Fruit fly (Drosophila melanogaster) whole organism, adult: Measurements from ENCODE around the gene nero.

Experiments
- CG11617 ChIP-seq: fragments of 200-800 bp; sonication (Bioruptor generic); optimal IDR thresholded peaks from 2 replicates; lab custom pipeline; 2017; ENCODE audit warnings: mild to moderate bottlenecking, missing biosample characterization, missing genetic modification reagents, missing genetic modification characterization
- CG12768 ChIP-seq: fragments of 200-800 bp; sonication (Bioruptor generic); optimal IDR thresholded peaks from 2 replicates; lab custom pipeline; 2017; ENCODE audit warnings: missing biosample characterization, missing genetic modification characterization, mild to moderate bottlenecking, moderate library complexity, missing genetic modification reagents
- CG14711 ChIP-seq: fragments of 200-800 bp; sonication (Bioruptor generic); optimal IDR thresholded peaks from 2 replicates; lab custom pipeline; 2018; ENCODE audit warnings: missing biosample characterization, mild to moderate bottlenecking, missing genetic modification characterization, moderate library complexity
- CG33017 ChIP-seq: fragments of 200-800 bp; sonication (Bioruptor generic); optimal IDR thresholded peaks from 2 replicates; lab custom pipeline; 2018; ENCODE audit warnings: missing biosample characterization, mild to moderate bottlenecking, missing genetic modification characterization, moderate library complexity
- CG7101 ChIP-seq: fragments of 200-800 bp; sonication (Bioruptor generic); optimal IDR thresholded peaks from 2 replicates; lab custom pipeline; 2018; ENCODE audit warnings: missing biosample characterization, mild to moderate bottlenecking, missing genetic modification characterization, moderate library complexity
- Clk ChIP-seq: fragments of 200-800 bp; sonication (Bioruptor generic); optimal IDR thresholded peaks from 2 replicates; lab custom pipeline; 2017; ENCODE audit warnings: missing biosample characterization, missing genetic modification characterization
- Hr96 ChIP-seq: fragments of 200-800 bp; sonication (Bioruptor generic); optimal IDR thresholded peaks from 2 replicates; lab custom pipeline; 2016; ENCODE audit warnings: missing biosample characterization, missing genetic modification characterization
- bab1 ChIP-seq: fragments of 200-800 bp; sonication (Bioruptor generic); optimal IDR thresholded peaks from 3 replicates; lab custom pipeline; 2019; ENCODE audit warnings: missing biosample characterization, mild to moderate bottlenecking, missing genetic modification characterization, moderate library complexity
- cnc ChIP-seq, 2 experiments: fragments of >200 bp; optimal IDR thresholded peaks; 2 replicates each; lab custom pipeline; 2017
- kay ChIP-seq: fragments of 200-800 bp; sonication (Bioruptor generic); peaks from one replicate; lab custom pipeline; 2016; ENCODE audit warnings: missing biosample characterization, missing genetic modification characterization, borderline replicate concordance
- tj ChIP-seq: fragments of 200-800 bp; sonication (Bioruptor generic); optimal IDR thresholded peaks from 3 replicates; lab custom pipeline; 2017; ENCODE audit warnings: missing biosample characterization, mild to moderate bottlenecking, missing genetic modification characterization, moderate library complexity

dm6 chr3R:31724136-31724535 lies 23.2 kb downstream of the nero start:
- TF ChIP-seq kay (GFP tag; lab: Kevin White, UChicago) (peak; percentile 32), Hr96 (no peak), tj (GFP tag; lab: Kevin White, UChicago) (no peak), CG33017 (tag; lab: Kevin White, UChicago) (no peak), CG7101 (no peak), cnc (optimal IDR thresholded peaks at IDR 0.05; lab: Kevin White, UChicago) (no peak), CG11617 (GFP tag; lab: Kevin White, UChicago) (no peak), bab1 (GFP tag; lab: Kevin White, UChicago) (no peak), CG14711 (tag; lab: Kevin White, UChicago) (no peak), Clk (GFP tag; lab: Kevin White, UChicago) (no peak), CG12768 (no peak)
